Worm (Caenorhabditis elegans) whole organism, L2 larva: ENCODE results near the gene lipl-6.

Experiments
- ama-1 ChIP-seq: fragments of 150-350 bp; optimal IDR thresholded peaks from 2 replicates; lab custom pipeline; 2018; ENCODE audit warnings: inconsistent platforms
- nhr-77 ChIP-seq: fragments of 150-350 bp; optimal IDR thresholded peaks from 2 replicates; lab custom pipeline; 2014; ENCODE audit warnings: missing biosample characterization, missing genetic modification characterization
- unc-39 ChIP-seq: fragments of 150-350 bp; optimal IDR thresholded peaks from 2 replicates; lab custom pipeline; 2014; ENCODE audit warnings: missing biosample characterization, missing genetic modification characterization

DNA sequence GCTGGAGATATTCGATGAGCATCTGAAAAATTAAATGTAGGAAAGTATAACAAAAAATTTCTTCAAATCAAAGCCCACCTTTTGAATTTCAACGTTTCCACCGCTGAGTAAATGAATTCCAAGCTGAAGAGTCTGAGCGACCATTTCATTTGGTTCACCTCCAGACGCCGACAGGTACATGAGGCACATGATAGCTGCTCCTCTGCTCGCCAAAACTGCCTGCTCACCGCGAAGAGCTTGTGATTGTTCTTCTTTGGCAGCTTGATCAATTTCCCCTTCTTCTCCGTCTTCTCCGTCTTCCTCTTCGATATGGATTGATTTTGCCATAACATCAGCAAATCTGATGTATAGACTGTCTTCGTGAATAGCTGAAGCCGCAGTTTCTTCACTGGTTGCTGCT, 27.7 kb downstream of the lipl-6 start:
- TF ChIP-seq nhr-77 (tag; lab: Kevin White, UChicago) = no peak
- no peak for TF ChIP-seq ama-1
- TF ChIP-seq unc-39 (tag; lab: Kevin White, UChicago) = no peak
